Fruit fly (Drosophila melanogaster) whole organism, embryonic: ENCODE data around the gene CG14930.

Experiments used
- CG10979 ChIP-seq: fragments of 200-800 bp; sonication (Bioruptor generic); optimal IDR thresholded peaks from 2 replicates; lab custom pipeline; 2018; ENCODE audit warnings: missing biosample characterization, mild to moderate bottlenecking, missing genetic modification characterization, moderate library complexity
- CG11504 ChIP-seq: fragments of 200-800 bp; sonication (Bioruptor generic); optimal IDR thresholded peaks from 3 replicates; lab custom pipeline; 2019; ENCODE audit warnings: missing biosample characterization, mild to moderate bottlenecking, missing genetic modification characterization, moderate library complexity
- CG11696 ChIP-seq: fragments of 200-800 bp; sonication (Bioruptor generic); IDR thresholded peaks from 2 replicates; pipeline ENCODE4 v1.3.6; 2022; ENCODE audit warnings: missing biosample characterization, missing genetic modification characterization
- CG12071 ChIP-seq: fragments of 200-800 bp; sonication (Bioruptor generic); optimal IDR thresholded peaks from 3 replicates; lab custom pipeline; 2018; ENCODE audit warnings: missing biosample characterization, mild to moderate bottlenecking, missing genetic modification characterization
- CG12219 ChIP-seq: fragments of 200-800 bp; sonication (Bioruptor generic); optimal IDR thresholded peaks from 3 replicates; lab custom pipeline; 2018; ENCODE audit warnings: missing biosample characterization, mild to moderate bottlenecking, missing genetic modification characterization
- CG12942 ChIP-seq: fragments of 200-800 bp; sonication (Bioruptor generic); optimal IDR thresholded peaks from 3 replicates; lab custom pipeline; 2016; ENCODE audit warnings: missing biosample characterization, missing genetic modification characterization
- CG1529 ChIP-seq: fragments of 200-800 bp; sonication (Bioruptor generic); optimal IDR thresholded peaks from 3 replicates; lab custom pipeline; 2018; ENCODE audit warnings: missing biosample characterization, missing genetic modification characterization
- CG17328 ChIP-seq: fragments of 200-800 bp; sonication (Bioruptor generic); IDR thresholded peaks from 2 replicates; pipeline ENCODE4 v1.3.6; 2022; ENCODE audit warnings: missing biosample characterization, missing genetic modification characterization
- CG18011 ChIP-seq: fragments of 200-800 bp; sonication (Bioruptor generic); optimal IDR thresholded peaks from 2 replicates; lab custom pipeline; 2017; ENCODE audit warnings: missing biosample characterization, missing genetic modification characterization, mild to moderate bottlenecking, moderate library complexity, missing genotype
- CG31388 ChIP-seq: fragments of 200-800 bp; sonication (Bioruptor generic); optimal IDR thresholded peaks from 2 replicates; lab custom pipeline; 2016; ENCODE audit warnings: missing biosample characterization, missing genetic modification characterization
- CG3163 ChIP-seq: fragments of 200-800 bp; sonication (Bioruptor generic); optimal IDR thresholded peaks from 3 replicates; lab custom pipeline; 2016; ENCODE audit warnings: missing biosample characterization, missing genetic modification characterization
- CG32767 ChIP-seq: fragments of 200-800 bp; sonication (Bioruptor generic); IDR thresholded peaks from 2 replicates; pipeline ENCODE4 v1.3.6; 2022; ENCODE audit warnings: missing biosample characterization, missing genetic modification characterization
- CG4360 ChIP-seq: fragments of 200-800 bp; sonication (Bioruptor generic); IDR thresholded peaks from 2 replicates; pipeline ENCODE4 v1.3.6; 2022; ENCODE audit warnings: missing biosample characterization, missing genetic modification characterization
- CG6254 ChIP-seq: fragments of 200-800 bp; sonication (Bioruptor generic); optimal IDR thresholded peaks from 3 replicates; lab custom pipeline; 2017; ENCODE audit warnings: mild to moderate bottlenecking, missing biosample characterization, missing genetic modification reagents, missing genetic modification characterization
- CG6689 ChIP-seq: fragments of 200-800 bp; sonication (Bioruptor generic); IDR thresholded peaks from 2 replicates; pipeline ENCODE4 v1.3.6; 2022; ENCODE audit warnings: missing biosample characterization, missing genetic modification characterization
- CG9609 ChIP-seq: fragments of 200-800 bp; sonication (Bioruptor generic); optimal IDR thresholded peaks from 3 replicates; lab custom pipeline; 2016; ENCODE audit warnings: missing biosample characterization, missing genetic modification characterization
- CG9797 ChIP-seq: fragments of 200-800 bp; sonication (Bioruptor generic); optimal IDR thresholded peaks from 3 replicates; lab custom pipeline; 2018; ENCODE audit warnings: missing biosample characterization, mild to moderate bottlenecking, missing genetic modification characterization
- CTCF ChIP-seq: fragments of 200-800 bp; sonication (Bioruptor generic); optimal IDR thresholded peaks from 2 replicates; lab custom pipeline; 2017; ENCODE audit warnings: missing biosample characterization, mild to moderate bottlenecking, missing genetic modification characterization, moderate library complexity
- Deaf1 ChIP-seq: fragments of 200-800 bp; optimal IDR thresholded peaks from 3 replicates; lab custom pipeline; 2019; ENCODE audit warnings: missing biosample characterization, mild to moderate bottlenecking, missing genetic modification characterization, moderate library complexity
- Hmr ChIP-seq: fragments of 200-800 bp; sonication (Bioruptor generic); optimal IDR thresholded peaks from 3 replicates; lab custom pipeline; 2017; ENCODE audit warnings: mild to moderate bottlenecking, missing biosample characterization, missing genetic modification reagents, missing genetic modification characterization
- Mes4 ChIP-seq: fragments of 200-800 bp; sonication (Bioruptor generic); optimal IDR thresholded peaks from 2 replicates; lab custom pipeline; 2016; ENCODE audit warnings: missing biosample characterization, missing genetic modification characterization
- Nf-YA ChIP-seq: fragments of 200-800 bp; sonication (Bioruptor generic); IDR thresholded peaks from 2 replicates; pipeline ENCODE4 v1.3.6; 2022; ENCODE audit warnings: missing biosample characterization, missing genetic modification characterization
- Nf-YB ChIP-seq: fragments of 200-800 bp; sonication (Bioruptor generic); optimal IDR thresholded peaks from 3 replicates; lab custom pipeline; 2019; ENCODE audit warnings: missing biosample characterization, mild to moderate bottlenecking, missing genetic modification characterization, moderate library complexity
- Nf-YC ChIP-seq: fragments of 200-800 bp; optimal IDR thresholded peaks from 3 replicates; lab custom pipeline; 2019; ENCODE audit warnings: missing biosample characterization, mild to moderate bottlenecking, missing genetic modification characterization, moderate library complexity
- Optix ChIP-seq: fragments of 200-800 bp; sonication (Bioruptor generic); IDR thresholded peaks from 3 replicates; pipeline ENCODE4 v1.3.6; 2022; ENCODE audit warnings: missing biosample characterization, missing genetic modification characterization
- PHDP ChIP-seq: fragments of 200-800 bp; sonication (Bioruptor generic); optimal IDR thresholded peaks from 3 replicates; lab custom pipeline; 2018; ENCODE audit warnings: missing biosample characterization, mild to moderate bottlenecking, missing genetic modification characterization, moderate library complexity
- Scr ChIP-seq: fragments of 200-800 bp; sonication (Bioruptor generic); IDR thresholded peaks from 2 replicates; pipeline ENCODE4 v1.3.6; 2022; ENCODE audit warnings: missing biosample characterization, missing genetic modification characterization; ENCODE audit not compliant: partially characterized antibody
- Side ChIP-seq: fragments of 200-800 bp; sonication (Bioruptor generic); optimal IDR thresholded peaks from 2 replicates; lab custom pipeline; 2016; ENCODE audit warnings: missing biosample characterization, missing genetic modification characterization
- abd-A ChIP-seq: fragments of 200-800 bp; sonication (Bioruptor generic); optimal IDR thresholded peaks from 3 replicates; lab custom pipeline; 2019; ENCODE audit warnings: missing biosample characterization, mild to moderate bottlenecking, missing genetic modification characterization, moderate library complexity
- ato ChIP-seq: fragments of 200-800 bp; sonication (Bioruptor generic); IDR thresholded peaks from 2 replicates; pipeline ENCODE4 v1.3.6; 2022; ENCODE audit warnings: missing biosample characterization, missing genetic modification characterization; ENCODE audit not compliant: partially characterized antibody
- cg ChIP-seq: fragments of 200-800 bp; sonication (Bioruptor generic); optimal IDR thresholded peaks from 3 replicates; lab custom pipeline; 2019; ENCODE audit warnings: missing biosample characterization, mild to moderate bottlenecking, missing genetic modification characterization, moderate library complexity
- crc ChIP-seq: fragments of 200-800 bp; sonication (Bioruptor generic); optimal IDR thresholded peaks from 2 replicates; lab custom pipeline; 2016; ENCODE audit warnings: missing biosample characterization, missing genetic modification characterization
- crol ChIP-seq: fragments of 200-800 bp; sonication (Bioruptor generic); IDR thresholded peaks from 2 replicates; pipeline ENCODE4 v1.3.6; 2022; ENCODE audit warnings: missing biosample characterization, missing genetic modification characterization
- ewg ChIP-seq: fragments of 200-800 bp; sonication (Bioruptor generic); optimal IDR thresholded peaks from 3 replicates; lab custom pipeline; 2017; ENCODE audit warnings: mild to moderate bottlenecking, missing biosample characterization, missing genetic modification reagents, missing genetic modification characterization
- gce ChIP-seq: fragments of 200-800 bp; sonication (Bioruptor generic); IDR thresholded peaks from 3 replicates; pipeline ENCODE4 v1.3.6; 2022; ENCODE audit warnings: missing biosample characterization, missing genetic modification characterization
- gem ChIP-seq: fragments of 200-800 bp; sonication (Bioruptor generic); optimal IDR thresholded peaks from 2 replicates; lab custom pipeline; 2019; ENCODE audit warnings: missing biosample characterization, mild to moderate bottlenecking, missing genetic modification characterization, moderate library complexity
- gt ChIP-seq: fragments of 200-800 bp; sonication (Bioruptor generic); IDR thresholded peaks from 2 replicates; pipeline ENCODE4 v1.3.6; 2022; ENCODE audit warnings: missing biosample characterization, missing genetic modification characterization
- nerfin-1 ChIP-seq: fragments of 200-800 bp; sonication (Bioruptor generic); optimal IDR thresholded peaks from 3 replicates; lab custom pipeline; 2019; ENCODE audit warnings: missing biosample characterization, mild to moderate bottlenecking, missing genetic modification characterization, moderate library complexity
- phol ChIP-seq: fragments of 200-800 bp; sonication (Bioruptor generic); optimal IDR thresholded peaks from 3 replicates; lab custom pipeline; 2018; ENCODE audit warnings: missing biosample characterization, mild to moderate bottlenecking, missing genetic modification characterization, moderate library complexity
- seq ChIP-seq: fragments of 200-800 bp; sonication (Bioruptor generic); IDR thresholded peaks from 2 replicates; pipeline ENCODE4 v1.3.6; 2022; ENCODE audit warnings: missing biosample characterization, missing genetic modification characterization
- sim ChIP-seq: fragments of 200-800 bp; sonication (Bioruptor generic); IDR thresholded peaks from 2 replicates; pipeline ENCODE4 v1.3.6; 2022; ENCODE audit warnings: missing biosample characterization, missing genetic modification characterization
- sisA ChIP-seq: fragments of 200-800 bp; sonication (Bioruptor generic); IDR thresholded peaks from 2 replicates; pipeline ENCODE4 v1.3.6; 2022; ENCODE audit warnings: missing biosample characterization, missing genetic modification characterization
- sqz ChIP-seq: fragments of 200-800 bp; sonication (Bioruptor generic); optimal IDR thresholded peaks from 3 replicates; lab custom pipeline; 2018; ENCODE audit warnings: missing biosample characterization, mild to moderate bottlenecking, missing genetic modification characterization
- wor ChIP-seq: fragments of 200-800 bp; sonication (Bioruptor generic); IDR thresholded peaks from 2 replicates; pipeline ENCODE4 v1.3.6; 2022; ENCODE audit warnings: missing biosample characterization, missing genetic modification characterization

CG14930 gene

dm6 chr2L:11498839-11499238, 22.2 kb downstream of the CG14930 start, which contains the start of gene Cog8 (continued):
- TF ChIP-seq Mes4 (GFP tag; lab: Kevin White, UChicago) (no peak), CG12219 (GFP tag; lab: Kevin White, UChicago) (no peak), sqz (GFP tag; lab: Kevin White, UChicago) (no peak), gt (GFP tag; lab: Robert Waterston, UW) (no peak), sisA (GFP tag; lab: Robert Waterston, UW) (peak; percentile 40), CG18011 (GFP tag; lab: Kevin White, UChicago) (peak; percentile 97), wor (GFP tag; lab: Robert Waterston, UW) (no peak), CG17328 (GFP tag; lab: Robert Waterston, UW) (no peak), ato (GFP tag; lab: Robert Waterston, UW) (no peak), CG9797 (GFP tag; lab: Kevin White, UChicago) (peak; percentile 4), CG3163 (GFP tag; lab: Kevin White, UChicago) (no peak), CG6254 (no peak), gem (tag; lab: Kevin White, UChicago) (peak; percentile 65), CG11696 (GFP tag; lab: Robert Waterston, UW) (no peak), CG11504 (peak; percentile 45), sim (GFP tag; lab: Robert Waterston, UW) (no peak), CG1529 (GFP tag; lab: Kevin White, UChicago) (no peak), Hmr (GFP tag; lab: Kevin White, UChicago) (peak; percentile 57), CG12942 (GFP tag; lab: Kevin White, UChicago) (peak; percentile 7), CG31388 (GFP tag; lab: Kevin White, UChicago) (no peak), Optix (no peak), Scr (GFP tag; lab: Robert Waterston, UW) (no peak), gce (GFP tag; lab: Robert Waterston, UW) (no peak), CG9609 (GFP tag; lab: Kevin White, UChicago) (peak; percentile 73), Nf-YA (GFP tag; lab: Robert Waterston, UW) (no peak), phol (tag; lab: Kevin White, UChicago) (peak; percentile 60)

dm6 chr2L:11493933-11494332, 27.2 kb downstream of the CG14930 start:
- TF ChIP-seq Side (GFP tag; lab: Kevin White, UChicago) (no peak), PHDP (tag; lab: Kevin White, UChicago) (no peak), CG10979 (peak; percentile 70), CTCF (peak; percentile 76)
- TF ChIP-seq, all 482 proteins: peak for 2

- TF ChIP-seq cg (peak; percentile 53), Deaf1 (tag; lab: Kevin White, UChicago) (peak; percentile 51), CG18011 (GFP tag; lab: Kevin White, UChicago) (no peak), CG12071 (GFP tag; lab: Kevin White, UChicago) (peak; percentile 26), crol (GFP tag; lab: Robert Waterston, UW) (peak; percentile 37; the same call in 1 of the 2 replicates), ewg (GFP tag; lab: Kevin White, UChicago) (peak; percentile 58), Nf-YB (peak; percentile 94), seq (GFP tag; lab: Robert Waterston, UW) (peak; percentile 62; the same call in 1 of the 2 replicates), Nf-YC (peak; percentile 95), crc (GFP tag; lab: Kevin White, UChicago) (no peak), nerfin-1 (tag; lab: Kevin White, UChicago) (peak; percentile 2), abd-A (peak; percentile 83), CG32767 (GFP tag; lab: Robert Waterston, UW) (0 out of 2 replicates have a peak, but pooled peaks have one; percentile 25), CG4360 (GFP tag; lab: Robert Waterston, UW) (no peak), CG6689 (GFP tag; lab: Robert Waterston, UW) (no peak)
These were observed 32.5 kb downstream of the CG14930 start for dm6 chr2L:11488465-11489037.
